Worm (Caenorhabditis elegans): ENCODE measurements around the gene rabn-5.

DNA sequence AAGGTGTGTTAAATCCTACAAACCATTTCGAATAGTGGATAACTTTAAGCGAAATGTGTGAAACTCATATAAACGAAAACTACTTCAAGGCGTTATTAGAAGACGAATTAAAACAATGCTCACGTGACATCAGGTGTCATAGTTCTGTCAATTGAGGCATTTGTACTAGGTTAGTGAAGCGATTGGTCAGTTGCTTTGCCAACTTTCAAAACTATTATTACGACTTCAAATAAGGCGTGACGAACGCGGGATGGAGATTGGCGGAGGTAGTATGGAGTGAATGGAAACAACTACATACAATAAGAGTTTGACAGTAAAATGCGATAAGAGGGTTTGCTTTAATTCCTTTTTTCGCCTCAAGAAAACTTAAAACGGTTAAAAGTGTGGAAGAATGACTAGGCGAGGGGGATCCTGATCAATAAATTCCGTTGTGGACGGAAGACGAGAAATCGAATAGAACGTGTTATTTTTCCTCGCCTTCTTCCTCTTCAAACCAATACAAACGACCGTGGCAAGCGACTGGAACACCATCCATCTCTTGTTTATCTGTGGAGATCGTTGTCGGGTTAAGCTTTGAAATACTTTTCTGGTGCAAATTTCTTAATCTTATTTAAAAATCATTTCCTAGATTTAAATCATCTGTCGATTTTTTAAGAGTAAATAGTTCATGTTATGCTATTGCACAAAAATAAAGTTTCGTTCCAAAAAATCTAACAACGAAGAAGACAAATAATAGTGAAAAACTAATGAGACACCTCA, 23.4 kb upstream of the rabn-5 start:
- TF ChIP-seq sma-9 (GFP tag; optimal IDR thresholded peaks at IDR 0.05) (no peak), sma-9 (tag; optimal IDR thresholded peaks at IDR 0.05) (no peak), F13H6.1 (tag; optimal IDR thresholded peaks at IDR 0.05) (no peak), ceh-16 (tag; optimal IDR thresholded peaks at IDR 0.05) (no peak), ztf-11 (tag; optimal IDR thresholded peaks at IDR 0.05) (no peak), egl-27 (tag; optimal IDR thresholded peaks at IDR 0.05) (no peak), skn-1 (tag; optimal IDR thresholded peaks at IDR 0.05) (no peak)

All from whole organism, L2 larva.